Fruit fly (Drosophila melanogaster) whole organism, pupa: ENCODE results near the gene CG31974.

ENCODE experiments used
- CG10348 ChIP-seq: fragments of 200-800 bp; sonication (Bioruptor generic); IDR thresholded peaks from 2 replicates; pipeline ENCODE4 v1.3.6; 2022; ENCODE audit warnings: missing biosample characterization, missing genetic modification characterization
- CG12605 ChIP-seq: fragments of 200-800 bp; sonication (Bioruptor generic); IDR thresholded peaks from 2 replicates; pipeline ENCODE4 v1.3.6; 2022; ENCODE audit warnings: missing biosample characterization, missing genetic modification characterization
- CG13204 ChIP-seq: fragments of 200-800 bp; sonication (Bioruptor generic); optimal IDR thresholded peaks from 2 replicates; lab custom pipeline; 2018; ENCODE audit warnings: missing biosample characterization, mild to moderate bottlenecking, missing genetic modification characterization, moderate library complexity
- CG14655 ChIP-seq: fragments of 200-800 bp; sonication (Bioruptor generic); optimal IDR thresholded peaks from 3 replicates; lab custom pipeline; 2017; ENCODE audit warnings: mild to moderate bottlenecking, missing biosample characterization, missing genetic modification reagents, missing genetic modification characterization
- CG15710 ChIP-seq: fragments of 200-800 bp; sonication (Bioruptor generic); optimal IDR thresholded peaks from 2 replicates; lab custom pipeline; 2018; ENCODE audit warnings: missing biosample characterization, mild to moderate bottlenecking, missing genetic modification characterization, moderate library complexity
- CG17806 ChIP-seq: fragments of 200-800 bp; sonication (Bioruptor generic); optimal IDR thresholded peaks from 2 replicates; lab custom pipeline; 2018; ENCODE audit warnings: missing biosample characterization, mild to moderate bottlenecking, missing genetic modification characterization, moderate library complexity
- CG32121 ChIP-seq: fragments of 200-800 bp; sonication (Bioruptor generic); IDR thresholded peaks from 2 replicates; pipeline ENCODE4 v1.3.6; 2022; ENCODE audit warnings: missing biosample characterization, missing genetic modification characterization
- CG34367 ChIP-seq: fragments of 200-800 bp; sonication (Bioruptor generic); optimal IDR thresholded peaks from 2 replicates; lab custom pipeline; 2018; ENCODE audit warnings: missing biosample characterization, mild to moderate bottlenecking, missing genetic modification characterization
- CG4496 ChIP-seq: fragments of 200-800 bp; sonication (Bioruptor generic); IDR thresholded peaks from 3 replicates; pipeline ENCODE4 v1.3.6; 2022; ENCODE audit warnings: missing biosample characterization, missing genetic modification characterization
- CG8159 ChIP-seq: fragments of 200-800 bp; sonication (Bioruptor generic); optimal IDR thresholded peaks from 3 replicates; lab custom pipeline; 2018; ENCODE audit warnings: missing biosample characterization, mild to moderate bottlenecking, missing genetic modification characterization, moderate library complexity
- CG8301 ChIP-seq: fragments of 200-800 bp; sonication (Bioruptor generic); optimal IDR thresholded peaks from 2 replicates; lab custom pipeline; 2018; ENCODE audit warnings: missing biosample characterization, mild to moderate bottlenecking, missing genetic modification characterization
- CG9948 ChIP-seq: fragments of 200-800 bp; sonication (Bioruptor generic); optimal IDR thresholded peaks from 2 replicates; lab custom pipeline; 2018; ENCODE audit warnings: missing biosample characterization, mild to moderate bottlenecking, missing genetic modification characterization, moderate library complexity
- D1 ChIP-seq: fragments of 200-800 bp; sonication (Bioruptor generic); optimal IDR thresholded peaks from 2 replicates; lab custom pipeline; 2018; ENCODE audit warnings: missing biosample characterization, mild to moderate bottlenecking, missing genetic modification characterization, moderate library complexity
- EcR ChIP-seq: fragments of 200-800 bp; sonication (Bioruptor generic); optimal IDR thresholded peaks from 3 replicates; lab custom pipeline; 2019; ENCODE audit warnings: missing biosample characterization, missing genetic modification characterization, mild to moderate bottlenecking, moderate library complexity, missing genetic modification reagents
- Ets98B ChIP-seq: fragments of 200-800 bp; sonication (Bioruptor generic); IDR thresholded peaks from 2 replicates; pipeline ENCODE4 v1.3.6; 2022; ENCODE audit warnings: missing biosample characterization, missing genetic modification characterization
- Pif1A ChIP-seq: fragments of 200-800 bp; sonication (Bioruptor generic); optimal IDR thresholded peaks from 3 replicates; lab custom pipeline; 2016; ENCODE audit warnings: missing biosample characterization, missing genetic modification characterization
- Pif1B ChIP-seq: fragments of 200-800 bp; sonication (Bioruptor generic); optimal IDR thresholded peaks from 3 replicates; lab custom pipeline; 2016; ENCODE audit warnings: missing biosample characterization, missing genetic modification characterization
- Snoo ChIP-seq: fragments of 200-800 bp; sonication (Bioruptor generic); optimal IDR thresholded peaks from 3 replicates; lab custom pipeline; 2017; ENCODE audit warnings: missing biosample characterization, mild to moderate bottlenecking, missing genetic modification characterization, inconsistent platforms
- fd96Ca ChIP-seq: fragments of 200-800 bp; sonication (Bioruptor generic); IDR thresholded peaks from 3 replicates; pipeline ENCODE4 v1.3.6; 2022; ENCODE audit warnings: missing biosample characterization, missing genetic modification characterization
- gl ChIP-seq: fragments of 200-800 bp; sonication (Bioruptor generic); optimal IDR thresholded peaks from 2 replicates; lab custom pipeline; 2018; ENCODE audit warnings: missing biosample characterization, mild to moderate bottlenecking, missing genetic modification characterization
- rn ChIP-seq: fragments of 200-800 bp; sonication (Bioruptor generic); IDR thresholded peaks from 2 replicates; pipeline ENCODE4 v1.3.6; 2022; ENCODE audit warnings: missing biosample characterization, missing genetic modification characterization

The CG31974 gene

DNA sequence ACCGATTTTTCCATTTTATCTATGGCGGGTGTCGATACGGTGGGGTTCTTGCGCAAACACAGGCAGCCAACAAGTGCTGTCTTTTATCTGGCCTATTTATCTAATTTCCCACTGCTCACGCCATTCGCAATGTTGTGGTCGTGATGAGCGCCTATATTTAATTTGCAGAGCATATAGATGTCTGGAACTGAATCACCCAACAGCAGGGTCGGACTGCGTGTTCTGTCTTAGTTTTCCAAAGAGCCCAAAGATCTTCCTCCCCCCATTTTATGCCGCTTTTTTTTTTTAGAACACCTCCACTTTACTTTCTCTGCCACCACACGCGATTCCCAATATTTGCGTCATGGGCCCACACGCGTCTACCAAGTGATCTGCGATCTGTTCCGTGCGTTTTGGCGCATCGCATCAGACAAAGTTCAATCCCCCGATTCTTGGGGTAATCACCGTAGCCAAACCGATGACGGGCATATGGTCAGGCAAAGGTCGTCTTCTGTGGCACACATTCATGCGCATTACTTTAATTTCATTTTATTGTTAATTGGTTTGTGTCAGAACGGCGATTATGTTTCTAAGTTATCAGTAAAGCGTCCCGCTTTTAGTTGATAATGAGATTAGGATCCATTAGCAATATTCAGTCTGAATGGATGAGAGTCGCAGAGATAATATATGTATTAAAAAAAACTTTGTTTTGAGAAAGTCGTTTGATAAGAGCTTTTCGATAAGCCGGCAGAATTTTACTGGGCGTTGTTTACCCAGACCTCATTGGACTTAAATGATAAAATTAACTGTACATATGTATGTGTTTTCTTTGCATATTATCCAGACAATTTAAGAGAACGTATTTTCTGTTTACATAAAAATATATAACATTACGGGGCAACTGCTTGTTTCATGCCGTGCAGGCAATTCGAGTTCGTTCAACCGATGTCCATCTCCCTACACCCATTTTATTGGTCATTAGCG is 5.9 kb downstream of the CG31974 start:
- TF ChIP-seq EcR (GFP tag; lab: Kevin White, UChicago) (peak; percentile 14), Snoo (tag; lab: Kevin White, UChicago) (peak; percentile 40), CG32121 (GFP tag; lab: Robert Waterston, UW) (no peak)

DNA sequence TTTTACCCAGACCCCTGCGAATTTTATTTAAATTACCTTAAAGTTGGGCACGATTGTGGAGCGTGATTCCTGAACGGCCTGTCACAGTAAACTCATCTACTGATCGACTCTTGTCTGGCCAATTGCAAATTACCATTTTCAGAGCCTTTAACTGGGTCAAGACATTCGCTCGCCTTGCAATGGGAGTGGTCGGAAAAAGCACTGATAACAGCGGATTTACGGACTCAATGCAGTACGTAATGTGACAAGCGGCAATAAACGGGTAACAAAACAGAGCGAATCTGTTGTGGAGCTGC is 6.8 kb downstream of the CG31974 start:
- TF ChIP-seq CG4496 (GFP tag; lab: Robert Waterston, UW) (no peak), CG10348 (GFP tag; lab: Robert Waterston, UW) (no peak), CG32121 (GFP tag; lab: Robert Waterston, UW) (no peak), CG34367 (tag; lab: Kevin White, UChicago) (no peak), Pif1A (no peak), CG9948 (tag; lab: Kevin White, UChicago) (no peak), EcR (GFP tag; lab: Kevin White, UChicago) (no peak), CG17806 (tag; lab: Kevin White, UChicago) (no peak), Ets98B (no peak), CG15710 (tag; lab: Kevin White, UChicago) (no peak)

DNA sequence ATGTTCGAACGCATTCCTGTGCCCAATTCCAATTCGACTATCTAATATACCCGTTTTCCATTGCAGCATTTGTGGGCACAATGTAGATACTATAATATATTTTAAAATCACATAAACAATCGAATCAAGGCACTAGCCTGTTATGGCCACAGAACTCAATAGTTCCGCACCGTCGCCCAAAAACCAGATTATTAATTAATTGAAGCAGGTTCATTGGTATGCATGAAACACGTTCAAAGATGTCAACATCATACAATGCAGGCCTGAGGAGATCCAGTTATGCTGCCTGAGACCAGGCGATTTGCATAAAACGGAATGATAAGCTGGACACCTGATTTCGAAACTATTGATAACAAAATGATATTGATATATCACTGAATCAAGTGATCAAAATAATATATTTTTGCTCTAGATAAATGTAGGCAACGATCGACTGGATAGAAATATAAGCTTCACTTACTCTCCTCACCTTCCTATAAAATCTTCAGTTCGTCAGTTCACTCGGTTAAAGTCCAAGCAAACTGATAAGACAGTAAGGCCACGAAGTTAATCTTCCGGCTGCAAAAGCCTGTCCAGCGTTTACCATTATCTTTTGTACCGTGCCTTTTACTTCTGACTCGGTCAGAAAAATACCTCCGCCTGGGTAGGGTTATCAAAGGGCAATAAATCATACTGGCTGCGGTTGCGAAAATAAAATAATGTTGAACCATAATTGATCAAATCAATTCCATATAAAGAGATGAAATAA is 7.3 kb downstream of the CG31974 start:
- TF ChIP-seq gl (tag; lab: Kevin White, UChicago) (peak; percentile 17), CG15710 (tag; lab: Kevin White, UChicago) (no peak), EcR (GFP tag; lab: Kevin White, UChicago) (peak; percentile 41), CG13204 (no peak), Pif1A (peak; percentile 25), D1 (tag; lab: Kevin White, UChicago) (no peak), CG4496 (GFP tag; lab: Robert Waterston, UW) (no peak), fd96Ca (GFP tag; lab: Robert Waterston, UW) (no peak), CG14655 (GFP tag; lab: Kevin White, UChicago) (no peak), CG17806 (tag; lab: Kevin White, UChicago) (no peak), CG12605 (no peak), Pif1B (GFP tag; lab: Kevin White, UChicago) (no peak), CG34367 (tag; lab: Kevin White, UChicago) (peak; percentile 3), Ets98B (no peak), CG8301 (tag; lab: Kevin White, UChicago) (no peak)

DNA sequence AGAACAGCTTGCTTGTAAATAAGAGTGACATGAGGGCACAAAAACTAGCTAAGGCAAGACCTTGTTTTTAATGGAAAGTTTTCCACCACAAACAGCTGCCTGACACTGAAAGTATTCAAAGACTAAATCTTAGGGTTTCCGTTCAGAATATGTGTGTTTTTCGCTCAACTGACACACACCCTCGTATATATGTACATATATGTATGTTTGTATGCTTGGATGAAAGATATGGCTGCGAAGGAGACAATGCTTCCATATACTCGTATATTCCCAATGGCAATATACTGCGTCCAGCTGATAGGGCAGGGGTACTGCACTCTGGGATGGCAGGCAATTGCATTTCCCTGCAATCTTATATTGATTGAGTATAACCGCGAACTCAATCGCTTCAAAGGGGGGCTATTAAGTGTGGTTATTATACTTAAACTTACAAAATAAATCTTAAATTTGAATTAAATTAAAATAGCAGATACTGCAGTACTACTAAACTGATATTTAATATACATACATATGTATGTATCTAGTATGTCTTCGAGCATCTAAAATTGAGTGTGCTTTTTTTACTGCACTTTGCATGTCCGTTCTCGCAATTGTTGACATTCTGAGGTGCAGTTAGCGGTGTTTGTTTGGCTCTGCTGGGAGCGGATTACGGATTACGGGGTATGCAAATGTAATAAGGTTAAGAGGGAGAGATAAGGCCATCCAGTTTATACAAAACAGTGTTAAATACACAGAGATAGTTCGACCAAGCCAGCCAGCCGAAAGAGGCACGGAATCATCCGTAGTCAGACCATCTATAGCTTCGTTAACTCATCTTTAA is 8.1 kb downstream of the CG31974 start:
- TF ChIP-seq Ets98B (0 out of 2 replicates have a peak, but pooled peaks have one; percentile 33), fd96Ca (GFP tag; lab: Robert Waterston, UW) (peak; percentile 17; the same call in 1 of the 3 replicates), EcR (GFP tag; lab: Kevin White, UChicago) (peak; percentile 56), CG14655 (GFP tag; lab: Kevin White, UChicago) (no peak)
- TF ChIP-seq, all 21 proteins: peak for 3

DNA sequence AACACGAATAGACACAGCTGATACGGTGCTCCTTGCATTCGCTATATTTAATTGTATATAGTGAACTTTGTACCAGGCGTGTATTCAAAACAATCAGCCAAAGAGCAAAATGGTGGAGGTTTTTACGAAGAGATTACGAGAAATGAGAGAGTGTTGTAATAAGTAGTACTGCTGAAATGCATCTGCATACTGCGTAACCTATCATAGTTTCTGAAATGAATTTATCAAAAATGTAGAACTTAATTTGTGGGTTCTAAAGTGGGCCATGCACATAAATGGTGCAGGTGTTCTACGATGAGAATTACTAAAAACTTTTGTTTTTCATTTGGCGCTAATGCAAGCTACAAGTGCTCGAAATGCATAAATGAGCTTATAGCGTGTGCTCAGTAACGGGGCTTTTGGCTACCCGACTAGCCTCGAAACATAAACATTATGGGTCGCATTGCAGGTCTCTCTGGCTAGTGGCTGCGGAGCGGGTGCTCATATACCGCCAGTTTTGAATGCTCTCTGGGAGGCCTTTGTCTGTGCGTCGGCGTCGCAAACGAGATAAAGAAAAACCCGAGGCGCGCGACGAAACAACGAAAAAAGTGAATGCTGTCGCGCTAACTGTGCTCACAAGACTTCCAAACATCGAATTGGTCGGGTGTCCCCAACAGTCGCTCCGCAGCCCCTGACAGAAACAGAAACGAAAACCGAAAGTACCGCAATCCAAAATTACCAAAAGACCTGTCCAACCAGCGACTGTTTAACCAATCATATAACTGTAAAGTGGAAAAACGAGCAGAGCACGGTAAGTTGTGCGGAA is 11.2 kb downstream of the CG31974 start, which contains the start of gene Gs1:
TSS of gene Gs1 (plus strand) at position 612 of the 805 bp plus-strand sequence.
- TF ChIP-seq gl (tag; lab: Kevin White, UChicago) (peak; percentile 61), CG9948 (tag; lab: Kevin White, UChicago) (no peak), CG4496 (GFP tag; lab: Robert Waterston, UW) (peak; percentile 60; the same call in 2 of the 3 replicates), fd96Ca (GFP tag; lab: Robert Waterston, UW) (peak; percentile 39; the same call in 1 of the 3 replicates), rn (GFP tag; lab: Robert Waterston, UW) (no peak), Ets98B (peak; percentile 79), D1 (tag; lab: Kevin White, UChicago) (no peak), Pif1A (peak; percentile 17), Snoo (tag; lab: Kevin White, UChicago) (no peak), CG10348 (GFP tag; lab: Robert Waterston, UW) (no peak), CG34367 (tag; lab: Kevin White, UChicago) (peak; percentile 34), EcR (GFP tag; lab: Kevin White, UChicago) (peak; percentile 35), CG14655 (GFP tag; lab: Kevin White, UChicago) (peak; percentile 52), CG17806 (tag; lab: Kevin White, UChicago) (no peak), CG12605 (peak; percentile 71), CG15710 (tag; lab: Kevin White, UChicago) (peak; percentile 2), CG8159 (tag; lab: Kevin White, UChicago) (no peak), CG13204 (peak; percentile 44), CG8301 (tag; lab: Kevin White, UChicago) (peak; percentile 25), CG32121 (GFP tag; lab: Robert Waterston, UW) (no peak), Pif1B (GFP tag; lab: Kevin White, UChicago) (peak; percentile 13)
